Worm (Caenorhabditis elegans): Measurements from ENCODE around the gene cdh-9.

- TF ChIP-seq W03F9.2 (tag; optimal IDR thresholded peaks at IDR 0.05) (no peak), him-1 (tag; optimal IDR thresholded peaks at IDR 0.05) (no peak)
These were observed 30.2 kb downstream of the cdh-9 start for ce11 chrX:16625078-16625808.
